Worm (Caenorhabditis elegans) whole organism, late embryonic: ENCODE results near the gene T26H5.14.

Source experiments
- F13H6.1 ChIP-seq: sonication (generic microtip); optimal IDR thresholded peaks from 2 replicates; lab custom pipeline; 2016; ENCODE audit warnings: missing genetic modification characterization, missing compliant biosample characterization
- ama-1 ChIP-seq: fragments of 150-350 bp; optimal IDR thresholded peaks from 2 replicates; lab custom pipeline; 2014
- ceh-31 ChIP-seq: sonication (generic microtip); optimal IDR thresholded peaks from 2 replicates; lab custom pipeline; 2016; ENCODE audit warnings: missing genetic modification characterization, missing compliant biosample characterization
- dmd-4 ChIP-seq: sonication (generic microtip); optimal IDR thresholded peaks from 2 replicates; lab custom pipeline; 2016; ENCODE audit warnings: borderline replicate concordance, missing genetic modification characterization, missing compliant biosample characterization
- pag-3 ChIP-seq: sonication (generic microtip); optimal IDR thresholded peaks from 2 replicates; lab custom pipeline; 2016; ENCODE audit warnings: missing compliant biosample characterization, missing genetic modification characterization, borderline replicate concordance
- pha-4 ChIP-seq: fragments of 150-350 bp; optimal IDR thresholded peaks from 2 replicates; lab custom pipeline; 2018; ENCODE audit warnings: missing biosample characterization, missing genetic modification reagents, missing genetic modification characterization
- pqm-1 ChIP-seq: sonication (generic microtip); optimal IDR thresholded peaks from 2 replicates; lab custom pipeline; 2016; ENCODE audit warnings: missing genetic modification characterization, missing compliant biosample characterization
- pros-1 ChIP-seq: fragments of 150-350 bp; optimal IDR thresholded peaks from 2 replicates; lab custom pipeline; 2014; ENCODE audit warnings: missing biosample characterization, missing genetic modification reagents, missing genetic modification characterization
- syd-9 ChIP-seq: sonication (generic microtip); optimal IDR thresholded peaks from 2 replicates; lab custom pipeline; 2016; ENCODE audit warnings: mild to moderate bottlenecking, missing genetic modification characterization, moderate library complexity, missing compliant biosample characterization

DNA sequence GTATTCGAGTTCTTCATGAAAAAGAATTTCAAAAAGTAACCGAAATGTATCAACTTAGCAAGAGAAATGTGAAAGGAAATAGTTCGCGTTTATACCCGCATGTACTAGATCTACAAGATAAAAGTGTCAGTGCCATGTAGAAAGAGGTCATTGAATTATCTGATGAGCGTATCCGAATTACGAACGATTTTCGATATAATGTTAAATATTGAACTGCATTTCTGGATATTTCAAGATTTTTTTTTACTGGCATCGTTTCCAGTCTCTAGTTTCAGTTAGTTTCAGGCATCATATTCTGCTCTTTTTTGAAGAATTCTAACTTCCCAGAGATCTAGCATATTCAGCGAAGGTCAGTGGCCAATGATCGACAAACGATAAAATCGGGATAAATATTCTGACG, 32.4 kb downstream of the T26H5.14 start, which contains the start of gene nhr-150:
- TF ChIP-seq ama-1 (lab: Kevin White, UChicago), result no peak
- no peak for TF ChIP-seq pros-1 (tag; lab: Kevin White, UChicago)
- TF ChIP-seq syd-9 (tag; lab: Kevin White, UChicago), result no peak
- no peak for TF ChIP-seq pqm-1 (tag; lab: Kevin White, UChicago)
- no peak for TF ChIP-seq F13H6.1 (tag; lab: Kevin White, UChicago)
- no peak for TF ChIP-seq dmd-4 (tag; lab: Kevin White, UChicago)
- TF ChIP-seq pag-3 (tag; lab: Kevin White, UChicago), result no peak
- no peak for TF ChIP-seq pha-4 (tag; lab: Kevin White, UChicago)
- no peak for TF ChIP-seq ceh-31 (tag; lab: Kevin White, UChicago)
